Worm (Caenorhabditis elegans) whole organism, L1 larva: ENCODE measurements around the gene F14F9.2.
A peak's percentile ranks its signal among the peaks of the same experiment; 100 is the strongest.

Source experiments
- C04F5.9 ChIP-seq: sonication (generic microtip); optimal IDR thresholded peaks from 2 replicates; lab custom pipeline; 2016; ENCODE audit warnings: missing genetic modification characterization, missing compliant biosample characterization
- F16B12.6 ChIP-seq: fragments of 150-350 bp; optimal IDR thresholded peaks from 2 replicates; lab custom pipeline; 2014; ENCODE audit warnings: missing biosample characterization, missing genetic modification characterization
- Y116A8C.19 ChIP-seq: sonication (generic microtip); optimal IDR thresholded peaks from 2 replicates; lab custom pipeline; 2016; ENCODE audit warnings: missing compliant biosample characterization, missing genetic modification characterization, borderline replicate concordance
- aha-1 ChIP-seq: fragments of 150-350 bp; optimal IDR thresholded peaks from 2 replicates; lab custom pipeline; 2014; ENCODE audit warnings: missing biosample characterization, missing genetic modification characterization
- blmp-1 ChIP-seq: fragments of 150-350 bp; optimal IDR thresholded peaks from 2 replicates; lab custom pipeline; 2014; ENCODE audit warnings: missing biosample characterization, missing genetic modification characterization
- ceh-63 ChIP-seq: fragments of 200-800 bp; sonication (Bioruptor generic); optimal IDR thresholded peaks from 2 replicates; lab custom pipeline; 2018; ENCODE audit warnings: mild to moderate bottlenecking, missing genetic modification characterization, missing compliant biosample characterization
- ceh-82 ChIP-seq, 3 experiments: fragments of 150-350 bp in 1 of 3; sonication (generic microtip) in 2 of 3; optimal IDR thresholded peaks; 2 replicates each; lab custom pipeline; 2014 to 2017; ENCODE audit warnings: missing biosample characterization in 3 of 3, missing genetic modification characterization in 3 of 3
- ceh-90 ChIP-seq: sonication (generic microtip); optimal IDR thresholded peaks from 2 replicates; lab custom pipeline; 2016; ENCODE audit warnings: missing genetic modification characterization, missing compliant biosample characterization
- dpl-1 ChIP-seq, 3 experiments: fragments of 150-350 bp in 2 of 3; sonication (generic microtip) in 1 of 3; optimal IDR thresholded peaks; 2 replicates each; lab custom pipeline; 2014 to 2017; ENCODE audit warnings: missing biosample characterization in 3 of 3, missing genetic modification characterization in 3 of 3, missing genetic modification reagents in 3 of 3
- dsc-1 ChIP-seq: sonication (generic microtip); optimal IDR thresholded peaks from 2 replicates; lab custom pipeline; 2016; ENCODE audit warnings: mild to moderate bottlenecking, missing genetic modification characterization, missing compliant biosample characterization
- efl-1 ChIP-seq, 4 experiments: fragments of 150-350 bp; optimal IDR thresholded peaks in 3 of 4; peaks in 1 of 4; 1 replicate in 1 of 4; 2 replicates in 3 of 4; lab custom pipeline; 2014; ENCODE audit warnings: missing biosample characterization in 2 of 4, missing genetic modification characterization in 2 of 4, missing genetic modification reagents in 2 of 4
- egl-27 ChIP-seq, 2 experiments: fragments of 150-350 bp in 1 of 2; sonication (generic microtip); optimal IDR thresholded peaks; 3 replicates each; lab custom pipeline; 2017 to 2018; ENCODE audit warnings: missing biosample characterization in 2 of 2, missing genetic modification characterization in 2 of 2, missing genetic modification reagents in 2 of 2
- fkh-10 ChIP-seq: sonication (generic microtip); optimal IDR thresholded peaks from 2 replicates; lab custom pipeline; 2017; ENCODE audit warnings: missing biosample characterization, missing genetic modification reagents, missing genetic modification characterization
- fkh-8 ChIP-seq: sonication (generic microtip); optimal IDR thresholded peaks from 2 replicates; lab custom pipeline; 2016; ENCODE audit warnings: mild to moderate bottlenecking, missing genetic modification characterization, missing compliant biosample characterization
- irx-1 ChIP-seq: sonication (generic microtip); optimal IDR thresholded peaks from 2 replicates; lab custom pipeline; 2016; ENCODE audit warnings: missing genetic modification characterization, missing compliant biosample characterization
- jun-1 ChIP-seq: fragments of 150-350 bp; optimal IDR thresholded peaks from 2 replicates; lab custom pipeline; 2014; ENCODE audit warnings: missing biosample characterization, missing genetic modification reagents, missing genetic modification characterization
- lin-13 ChIP-seq: fragments of 150-350 bp; optimal IDR thresholded peaks from 2 replicates; lab custom pipeline; 2014; ENCODE audit warnings: missing biosample characterization, missing genetic modification reagents, missing genetic modification characterization
- lin-15B ChIP-seq: fragments of 150-350 bp; sonication (generic microtip); optimal IDR thresholded peaks from 3 replicates; lab custom pipeline; 2014; ENCODE audit warnings: missing biosample characterization, missing genetic modification characterization
- lin-35 ChIP-seq, 2 experiments: fragments of 150-350 bp; optimal IDR thresholded peaks; 2 replicates each; lab custom pipeline; 2014; ENCODE audit warnings: missing biosample characterization in 2 of 2, missing genetic modification characterization in 2 of 2, missing genetic modification reagents in 2 of 2
- lsy-2 ChIP-seq, 2 experiments: fragments of 150-350 bp; optimal IDR thresholded peaks; 2 replicates each; lab custom pipeline; 2014; ENCODE audit warnings: missing biosample characterization in 2 of 2, missing genetic modification characterization in 2 of 2
- mab-9 ChIP-seq: fragments of 200-800 bp; sonication (Bioruptor generic); IDR thresholded peaks from 2 replicates; pipeline ENCODE4 v1.3.6; 2022; ENCODE audit warnings: missing genetic modification reagents, missing genetic modification characterization, missing compliant biosample characterization
- mdl-1 ChIP-seq, 2 experiments: fragments of 150-350 bp; optimal IDR thresholded peaks; 2 replicates each; lab custom pipeline; 2014 to 2017; ENCODE audit warnings: missing biosample characterization in 2 of 2, missing genetic modification characterization in 2 of 2, inconsistent platforms in 1 of 2
- mep-1 ChIP-seq: fragments of 150-350 bp; optimal IDR thresholded peaks from 2 replicates; lab custom pipeline; 2014; ENCODE audit warnings: missing biosample characterization, missing genetic modification characterization
- nhr-12 ChIP-seq: sonication (generic microtip); optimal IDR thresholded peaks from 2 replicates; lab custom pipeline; 2017; ENCODE audit warnings: missing biosample characterization, missing genetic modification characterization
- nhr-20 ChIP-seq: sonication (generic microtip); optimal IDR thresholded peaks from 2 replicates; lab custom pipeline; 2016; ENCODE audit warnings: mild to moderate bottlenecking, missing genetic modification characterization, missing compliant biosample characterization
- nhr-71 ChIP-seq: sonication (generic microtip); optimal IDR thresholded peaks from 2 replicates; lab custom pipeline; 2016; ENCODE audit warnings: mild to moderate bottlenecking, missing genetic modification characterization, moderate library complexity, missing compliant biosample characterization
- nhr-84 ChIP-seq: sonication (generic microtip); optimal IDR thresholded peaks from 2 replicates; lab custom pipeline; 2017; ENCODE audit warnings: missing biosample characterization, missing genetic modification characterization
- nhr-85 ChIP-seq: sonication (generic microtip); peaks from one replicate; lab custom pipeline; 2016; ENCODE audit warnings: missing genetic modification characterization, inconsistent platforms, missing compliant biosample characterization
- pag-3 ChIP-seq: sonication (generic microtip); optimal IDR thresholded peaks from 2 replicates; lab custom pipeline; 2017; ENCODE audit warnings: missing genetic modification characterization, mild to moderate bottlenecking, missing compliant biosample characterization, antibody characterized with exemption, borderline replicate concordance; ENCODE audit not compliant: insufficient read depth
- rnt-1 ChIP-seq: sonication (generic microtip); optimal IDR thresholded peaks from 2 replicates; lab custom pipeline; 2016; ENCODE audit warnings: mild to moderate bottlenecking, missing genetic modification characterization, moderate library complexity, missing compliant biosample characterization
- skn-1 ChIP-seq: fragments of 150-350 bp; optimal IDR thresholded peaks from 2 replicates; lab custom pipeline; 2014; ENCODE audit warnings: missing biosample characterization, missing genetic modification characterization
- snpc-4 ChIP-seq: fragments of 150-350 bp; optimal IDR thresholded peaks from 2 replicates; lab custom pipeline; 2014; ENCODE audit warnings: missing biosample characterization, missing genetic modification characterization
- snu-23 ChIP-seq: sonication (generic microtip); optimal IDR thresholded peaks from 2 replicates; lab custom pipeline; 2016; ENCODE audit warnings: missing genetic modification characterization, missing compliant biosample characterization
- sox-4 ChIP-seq: sonication (generic microtip); optimal IDR thresholded peaks from 2 replicates; lab custom pipeline; 2016; ENCODE audit warnings: missing genetic modification characterization, missing compliant biosample characterization
- swsn-7 ChIP-seq: sonication (generic microtip); optimal IDR thresholded peaks from 2 replicates; lab custom pipeline; 2016; ENCODE audit warnings: missing genetic modification characterization, missing compliant biosample characterization
- tlp-1 ChIP-seq: fragments of 150-350 bp; optimal IDR thresholded peaks from 2 replicates; lab custom pipeline; 2014; ENCODE audit warnings: missing biosample characterization, missing genetic modification characterization
- unc-62 ChIP-seq: fragments of 150-350 bp; optimal IDR thresholded peaks from 2 replicates; lab custom pipeline; 2014; ENCODE audit warnings: missing biosample characterization, missing genetic modification reagents, missing genetic modification characterization
- unc-86 ChIP-seq: sonication (generic microtip); optimal IDR thresholded peaks from 2 replicates; lab custom pipeline; 2016; ENCODE audit warnings: missing genetic modification characterization, missing compliant biosample characterization
- xbp-1 ChIP-seq: sonication (generic microtip); optimal IDR thresholded peaks from 2 replicates; lab custom pipeline; 2016; ENCODE audit warnings: missing genetic modification characterization, missing compliant biosample characterization
- ztf-4 ChIP-seq: fragments of 150-350 bp; optimal IDR thresholded peaks from 2 replicates; lab custom pipeline; 2014; ENCODE audit warnings: missing biosample characterization, missing genetic modification characterization

F14F9.2 gene

ce11 chrV:5107816-5108215 lies 36.8 kb upstream of the F14F9.2 start, which contains the start of gene srab-3:
Gene srab-3, minus strand, starts transcription at chrV:5107916.
- TF ChIP-seq nhr-12 (no peak), fkh-8 (peak; percentile 28)

- TF ChIP-seq lin-13 (GFP tag; lab: Kevin White, UChicago) (no peak), aha-1 (tag; lab: Kevin White, UChicago) (no peak), nhr-20 (tag; lab: Kevin White, UChicago) (peak; percentile 55), efl-1 (optimal IDR thresholded peaks at IDR 0.05; lab: Kevin White, UChicago) (no peak), efl-1 (GFP tag; optimal IDR thresholded peaks at IDR 0.05 in 1 of 2; lab: Kevin White, UChicago) (peak in 1 of 2 experiments; percentile 29), irx-1 (tag; lab: Kevin White, UChicago) (no peak), C04F5.9 (no peak), ztf-4 (tag; lab: Kevin White, UChicago) (no peak), nhr-85 (tag; lab: Kevin White, UChicago) (peak; percentile 51), jun-1 (no peak), Y116A8C.19 (no peak)
Measured at ce11 chrV:5110684-5111083, 34.0 kb upstream of the F14F9.2 start, which contains the start of gene ugt-63. Gene ugt-63, minus strand, starts transcription at chrV:5110772.

DNA sequence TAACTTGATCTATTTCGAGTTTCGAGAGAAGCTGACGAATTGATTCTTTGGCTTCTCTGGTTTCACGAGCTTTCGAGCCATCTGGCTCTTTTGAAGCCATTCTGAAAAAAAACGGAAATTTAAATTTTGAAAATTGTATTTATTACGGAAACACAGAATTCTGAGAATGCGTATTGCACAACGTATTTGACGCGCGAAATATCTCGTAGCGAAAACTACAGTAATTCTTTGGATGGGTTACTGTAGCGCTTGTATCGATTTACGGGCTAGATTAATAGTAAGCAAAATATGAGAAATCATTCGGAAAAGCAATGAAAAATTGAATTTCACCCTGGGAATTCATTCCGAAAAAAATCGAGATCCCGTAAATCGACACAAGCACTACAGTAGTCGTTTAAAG lies 31.0 kb upstream of the F14F9.2 start, which contains the start of gene C04F5.8:
TSS of gene C04F5.8 (minus strand) at position 101 of the 400 bp plus-strand sequence.
- no peak for TF ChIP-seq nhr-84

ce11 chrV:5119109-5119508 lies 25.5 kb upstream of the F14F9.2 start, which contains the start of gene C04F5.9:
Gene C04F5.9, minus strand, starts transcription at chrV:5119209.
- TF ChIP-seq efl-1 (optimal IDR thresholded peaks at IDR 0.05; lab: Kevin White, UChicago) (peak in 1 of 2 experiments; percentile 9), efl-1 (GFP tag; optimal IDR thresholded peaks at IDR 0.05 in 1 of 2; lab: Kevin White, UChicago) (no peak), lsy-2 (tag; optimal IDR thresholded peaks at IDR 0.05; lab: Kevin White, UChicago) (peak in 1 of 2 experiments; percentile 8), unc-86 (no peak)

DNA sequence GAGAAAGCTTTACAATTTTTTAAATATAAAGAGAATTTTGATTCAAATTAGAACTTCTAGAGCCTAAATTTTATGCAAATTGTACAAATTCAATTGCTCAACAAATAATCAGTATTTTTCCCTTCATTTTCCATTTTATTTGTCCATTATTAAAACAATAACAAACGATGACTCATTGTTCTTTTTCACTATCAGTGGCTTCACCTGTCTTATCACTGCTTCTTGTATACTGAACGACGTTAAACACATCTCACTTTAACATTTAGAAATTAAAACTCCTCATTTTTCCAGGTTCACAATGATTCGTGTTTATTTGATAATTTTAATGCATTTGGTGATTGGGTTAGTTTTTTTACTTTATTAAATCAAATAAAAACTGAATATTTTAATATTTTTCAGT lies 25.0 kb upstream of the F14F9.2 start, which contains the start of gene sid-1:
TSS of gene sid-1 (plus strand) at position 292 of the 400 bp plus-strand sequence.
- TF ChIP-seq lsy-2 (tag; optimal IDR thresholded peaks at IDR 0.05; lab: Kevin White, UChicago) (no peak), fkh-8 (no peak), mdl-1 (tag; optimal IDR thresholded peaks at IDR 0.05; lab: Kevin White, UChicago) (no peak), fkh-10 (no peak), nhr-71 (tag; lab: Kevin White, UChicago) (no peak)

DNA sequence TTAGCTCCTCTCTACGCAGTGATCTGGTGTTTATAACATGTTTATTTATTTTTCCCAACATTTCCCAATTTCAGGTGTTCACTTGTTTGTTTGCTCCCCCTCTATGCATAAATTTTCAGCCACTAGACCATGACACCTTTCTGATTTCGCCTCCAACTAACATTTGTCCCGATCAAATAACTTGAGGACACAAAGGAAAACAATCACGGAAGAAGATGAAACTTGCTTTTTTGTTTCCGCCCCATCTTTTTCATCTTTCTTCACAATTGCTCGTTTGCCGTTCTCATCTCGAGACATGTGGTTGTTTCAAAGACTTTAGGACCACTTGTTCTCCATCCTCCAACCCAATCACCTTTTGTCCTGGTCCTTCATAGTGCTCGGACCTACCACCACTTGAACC lies 17.8 kb upstream of the F14F9.2 start, which contains the start of gene F14F9.5:
TSS of gene F14F9.5 (plus strand) at position 301 of the 400 bp plus-strand sequence.
- TF ChIP-seq snpc-4 (tag; lab: Kevin White, UChicago) (no peak), fkh-10 (peak; percentile 81), rnt-1 (tag; lab: Kevin White, UChicago) (no peak), skn-1 (tag; lab: Kevin White, UChicago) (no peak), snu-23 (no peak), swsn-7 (tag; lab: Kevin White, UChicago) (no peak), ceh-63 (GFP tag; lab: Kevin White, UChicago) (no peak)

- TF ChIP-seq ceh-90 (no peak), blmp-1 (tag; lab: Kevin White, UChicago) (peak; percentile 16), nhr-85 (tag; lab: Kevin White, UChicago) (peak; percentile 72), tlp-1 (tag; lab: Kevin White, UChicago) (no peak), lin-15B (tag; lab: Kevin White, UChicago) (no peak)
Measured at ce11 chrV:5130018-5130417, 14.6 kb upstream of the F14F9.2 start, which contains the start of gene F14F9.8. Gene F14F9.8, plus strand, starts transcription at chrV:5130318.

DNA sequence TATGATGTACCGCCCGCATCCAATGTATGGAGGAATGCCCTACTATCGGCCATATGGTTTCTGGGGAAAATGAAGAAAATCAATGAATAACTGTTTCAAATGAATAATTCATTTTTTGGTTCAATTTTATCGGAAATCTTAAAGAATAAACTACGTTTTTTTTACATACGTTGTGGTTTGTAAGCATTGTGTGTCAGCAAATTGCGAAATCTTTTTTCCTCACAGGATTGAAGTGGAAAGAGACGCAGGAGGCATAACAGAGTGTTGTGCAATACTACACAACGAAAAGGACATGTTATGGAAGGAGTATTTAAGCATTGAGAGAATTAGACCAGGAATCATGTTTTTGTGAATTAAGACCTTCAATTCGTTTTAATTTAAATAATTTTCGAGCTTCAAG lies 13.3 kb upstream of the F14F9.2 start:
- TF ChIP-seq egl-27 (tag; optimal IDR thresholded peaks at IDR 0.05; lab: Kevin White, UChicago): no peak
- peak in 1 of 3 experiments; percentile 36 for TF ChIP-seq dpl-1 (GFP tag; optimal IDR thresholded peaks at IDR 0.05; lab: Kevin White, UChicago)
- peak; percentile 17 for TF ChIP-seq xbp-1 (tag; lab: Kevin White, UChicago)
- peak; percentile 21 to 42 for TF ChIP-seq lin-35 (GFP tag; optimal IDR thresholded peaks at IDR 0.05; lab: Kevin White, UChicago)
- TF ChIP-seq unc-62 (GFP tag; lab: Kevin White, UChicago): no peak
- TF ChIP-seq sox-4: no peak
- TF ChIP-seq lin-15B (tag; lab: Kevin White, UChicago): no peak
- TF ChIP-seq mep-1 (tag; lab: Kevin White, UChicago): peak; percentile 51
- no peak for TF ChIP-seq pag-3
- TF ChIP-seq mab-9: no peak
- no peak for TF ChIP-seq F16B12.6 (tag; lab: Kevin White, UChicago)
- no peak for TF ChIP-seq dsc-1 (tag; lab: Kevin White, UChicago)
- TF ChIP-seq ceh-82 (tag; optimal IDR thresholded peaks at IDR 0.05; lab: Kevin White, UChicago): peak; percentile 51 to 77 (median 55)
